Fruit fly (Drosophila melanogaster) whole organism, adult: ENCODE measurements around the gene CG8360.

Source experiments
- CG5204 ChIP-seq: fragments of 200-800 bp; sonication (Bioruptor generic); optimal IDR thresholded peaks from 2 replicates; lab custom pipeline; 2016; ENCODE audit warnings: missing biosample characterization, missing genetic modification characterization
- pad ChIP-seq: fragments of 200-800 bp; sonication (Bioruptor generic); optimal IDR thresholded peaks from 3 replicates; lab custom pipeline; 2017; ENCODE audit warnings: missing biosample characterization, missing genetic modification characterization, mild to moderate bottlenecking, moderate library complexity, missing genetic modification reagents

dm6 chr2L:8233571-8233970 lies 20.8 kb downstream of the CG8360 start:
- TF ChIP-seq CG5204 (GFP tag; lab: Kevin White, UChicago) = no peak
- TF ChIP-seq pad = no peak
